Worm (Caenorhabditis elegans) whole organism, L1 larva: Measurements from ENCODE around the gene C04G6.2.

Experiments
- C04F5.9 ChIP-seq: sonication (generic microtip); optimal IDR thresholded peaks from 2 replicates; lab custom pipeline; 2016; ENCODE audit warnings: missing genetic modification characterization, missing compliant biosample characterization
- C34B4.2 ChIP-seq: sonication (generic microtip); optimal IDR thresholded peaks from 2 replicates; lab custom pipeline; 2017; ENCODE audit warnings: mild to moderate bottlenecking, missing genetic modification characterization, missing compliant biosample characterization
- aha-1 ChIP-seq: fragments of 150-350 bp; optimal IDR thresholded peaks from 2 replicates; lab custom pipeline; 2014; ENCODE audit warnings: missing biosample characterization, missing genetic modification characterization
- aly-2 ChIP-seq: fragments of 150-350 bp; optimal IDR thresholded peaks from 2 replicates; lab custom pipeline; 2014; ENCODE audit warnings: missing biosample characterization, missing genetic modification characterization
- ceh-82 ChIP-seq, 3 experiments: fragments of 150-350 bp in 1 of 3; sonication (generic microtip) in 2 of 3; optimal IDR thresholded peaks; 2 replicates each; lab custom pipeline; 2014 to 2017; ENCODE audit warnings: missing biosample characterization in 3 of 3, missing genetic modification characterization in 3 of 3
- ceh-90 ChIP-seq: sonication (generic microtip); optimal IDR thresholded peaks from 2 replicates; lab custom pipeline; 2016; ENCODE audit warnings: missing genetic modification characterization, missing compliant biosample characterization
- dpl-1 ChIP-seq, 3 experiments: fragments of 150-350 bp in 2 of 3; sonication (generic microtip) in 1 of 3; optimal IDR thresholded peaks; 2 replicates each; lab custom pipeline; 2014 to 2017; ENCODE audit warnings: missing biosample characterization in 3 of 3, missing genetic modification characterization in 3 of 3, missing genetic modification reagents in 3 of 3
- dsc-1 ChIP-seq: sonication (generic microtip); optimal IDR thresholded peaks from 2 replicates; lab custom pipeline; 2016; ENCODE audit warnings: mild to moderate bottlenecking, missing genetic modification characterization, missing compliant biosample characterization
- efl-1 ChIP-seq, 4 experiments: fragments of 150-350 bp; optimal IDR thresholded peaks in 3 of 4; peaks in 1 of 4; 1 replicate in 1 of 4; 2 replicates in 3 of 4; lab custom pipeline; 2014; ENCODE audit warnings: missing biosample characterization in 2 of 4, missing genetic modification characterization in 2 of 4, missing genetic modification reagents in 2 of 4
- efl-3 ChIP-seq: fragments of 200-800 bp; sonication (Bioruptor generic); optimal IDR thresholded peaks from 2 replicates; lab custom pipeline; 2018; ENCODE audit warnings: mild to moderate bottlenecking, missing genetic modification characterization, missing compliant biosample characterization
- egl-27 ChIP-seq, 2 experiments: fragments of 150-350 bp in 1 of 2; sonication (generic microtip); optimal IDR thresholded peaks; 3 replicates each; lab custom pipeline; 2017 to 2018; ENCODE audit warnings: missing biosample characterization in 2 of 2, missing genetic modification characterization in 2 of 2, missing genetic modification reagents in 2 of 2
- elt-2 ChIP-seq: sonication (generic microtip); optimal IDR thresholded peaks from 2 replicates; lab custom pipeline; 2016; ENCODE audit warnings: missing genetic modification characterization, mild to moderate bottlenecking, inconsistent platforms, missing compliant biosample characterization, missing genetic modification reagents
- fkh-10 ChIP-seq: sonication (generic microtip); optimal IDR thresholded peaks from 2 replicates; lab custom pipeline; 2017; ENCODE audit warnings: missing biosample characterization, missing genetic modification reagents, missing genetic modification characterization
- fos-1 ChIP-seq: fragments of 150-350 bp; optimal IDR thresholded peaks from 2 replicates; lab custom pipeline; 2014; ENCODE audit warnings: missing biosample characterization, missing genetic modification characterization
- hlh-17 ChIP-seq: fragments of 200-800 bp; sonication (Bioruptor generic); optimal IDR thresholded peaks from 2 replicates; lab custom pipeline; 2018; ENCODE audit warnings: missing genetic modification characterization, mild to moderate bottlenecking, missing compliant biosample characterization, moderate library complexity, borderline replicate concordance
- hlh-4 ChIP-seq: sonication (generic microtip); optimal IDR thresholded peaks from 2 replicates; lab custom pipeline; 2016; ENCODE audit warnings: mild to moderate bottlenecking, missing genetic modification characterization, missing compliant biosample characterization
- irx-1 ChIP-seq: sonication (generic microtip); optimal IDR thresholded peaks from 2 replicates; lab custom pipeline; 2016; ENCODE audit warnings: missing genetic modification characterization, missing compliant biosample characterization
- isw-1 ChIP-seq: fragments of 200-800 bp; sonication (Bioruptor generic); IDR thresholded peaks from 2 replicates; pipeline ENCODE4 v1.3.6; 2022; ENCODE audit warnings: missing genetic modification characterization, missing compliant biosample characterization
- lin-13 ChIP-seq: fragments of 150-350 bp; optimal IDR thresholded peaks from 2 replicates; lab custom pipeline; 2014; ENCODE audit warnings: missing biosample characterization, missing genetic modification reagents, missing genetic modification characterization
- lin-14 ChIP-seq: fragments of 200-800 bp; sonication (Bioruptor generic); optimal IDR thresholded peaks from 2 replicates; lab custom pipeline; 2018; ENCODE audit warnings: mild to moderate bottlenecking, missing genetic modification characterization, moderate library complexity, missing compliant biosample characterization
- lin-35 ChIP-seq, 2 experiments: fragments of 150-350 bp; optimal IDR thresholded peaks; 2 replicates each; lab custom pipeline; 2014; ENCODE audit warnings: missing biosample characterization in 2 of 2, missing genetic modification characterization in 2 of 2, missing genetic modification reagents in 2 of 2
- lin-39 ChIP-seq: fragments of 150-350 bp; optimal IDR thresholded peaks from 2 replicates; lab custom pipeline; 2014; ENCODE audit warnings: missing biosample characterization, missing genetic modification reagents, missing genetic modification characterization
- lir-3 ChIP-seq: sonication (generic microtip); optimal IDR thresholded peaks from 2 replicates; lab custom pipeline; 2016; ENCODE audit warnings: mild to moderate bottlenecking, missing genetic modification characterization, moderate library complexity, missing compliant biosample characterization; ENCODE audit not compliant: poor library complexity
- lsy-2 ChIP-seq, 2 experiments: fragments of 150-350 bp; optimal IDR thresholded peaks; 2 replicates each; lab custom pipeline; 2014; ENCODE audit warnings: missing biosample characterization in 2 of 2, missing genetic modification characterization in 2 of 2
- mab-9 ChIP-seq: fragments of 200-800 bp; sonication (Bioruptor generic); IDR thresholded peaks from 2 replicates; pipeline ENCODE4 v1.3.6; 2022; ENCODE audit warnings: missing genetic modification reagents, missing genetic modification characterization, missing compliant biosample characterization
- mdl-1 ChIP-seq, 2 experiments: fragments of 150-350 bp; optimal IDR thresholded peaks; 2 replicates each; lab custom pipeline; 2014 to 2017; ENCODE audit warnings: missing biosample characterization in 2 of 2, missing genetic modification characterization in 2 of 2, inconsistent platforms in 1 of 2
- mep-1 ChIP-seq: fragments of 150-350 bp; optimal IDR thresholded peaks from 2 replicates; lab custom pipeline; 2014; ENCODE audit warnings: missing biosample characterization, missing genetic modification characterization
- nhr-11 ChIP-seq: fragments of 150-350 bp; optimal IDR thresholded peaks from 2 replicates; lab custom pipeline; 2014; ENCODE audit warnings: missing biosample characterization, missing genetic modification characterization
- nhr-12 ChIP-seq: sonication (generic microtip); optimal IDR thresholded peaks from 2 replicates; lab custom pipeline; 2017; ENCODE audit warnings: missing biosample characterization, missing genetic modification characterization
- nhr-19 ChIP-seq: fragments of 200-800 bp; sonication (Bioruptor generic); conservative IDR thresholded peaks from 2 replicates; pipeline ENCODE4 v1.3.6; 2022; ENCODE audit warnings: missing genetic modification characterization, missing compliant biosample characterization
- nhr-20 ChIP-seq: sonication (generic microtip); optimal IDR thresholded peaks from 2 replicates; lab custom pipeline; 2016; ENCODE audit warnings: mild to moderate bottlenecking, missing genetic modification characterization, missing compliant biosample characterization
- nhr-237 ChIP-seq: fragments of 150-350 bp; optimal IDR thresholded peaks from 2 replicates; lab custom pipeline; 2014; ENCODE audit warnings: missing biosample characterization, missing genetic modification characterization
- nhr-28 ChIP-seq: fragments of 150-350 bp; optimal IDR thresholded peaks from 2 replicates; lab custom pipeline; 2014; ENCODE audit warnings: missing biosample characterization, missing genetic modification characterization
- nhr-47 ChIP-seq: sonication (generic microtip); optimal IDR thresholded peaks from 2 replicates; lab custom pipeline; 2016; ENCODE audit warnings: mild to moderate bottlenecking, missing genetic modification characterization, moderate library complexity, missing compliant biosample characterization
- nhr-77 ChIP-seq: fragments of 150-350 bp; optimal IDR thresholded peaks from 2 replicates; lab custom pipeline; 2014; ENCODE audit warnings: missing biosample characterization, missing genetic modification characterization
- nhr-84 ChIP-seq: sonication (generic microtip); optimal IDR thresholded peaks from 2 replicates; lab custom pipeline; 2017; ENCODE audit warnings: missing biosample characterization, missing genetic modification characterization
- pag-3 ChIP-seq: sonication (generic microtip); optimal IDR thresholded peaks from 2 replicates; lab custom pipeline; 2017; ENCODE audit warnings: missing genetic modification characterization, mild to moderate bottlenecking, missing compliant biosample characterization, antibody characterized with exemption, borderline replicate concordance; ENCODE audit not compliant: insufficient read depth
- pqm-1 ChIP-seq: sonication (generic microtip); optimal IDR thresholded peaks from 3 replicates; lab custom pipeline; 2017; ENCODE audit warnings: missing biosample characterization, missing genetic modification characterization
- skn-1 ChIP-seq: fragments of 150-350 bp; optimal IDR thresholded peaks from 2 replicates; lab custom pipeline; 2014; ENCODE audit warnings: missing biosample characterization, missing genetic modification characterization
- snu-23 ChIP-seq: sonication (generic microtip); optimal IDR thresholded peaks from 2 replicates; lab custom pipeline; 2016; ENCODE audit warnings: missing genetic modification characterization, missing compliant biosample characterization
- sox-4 ChIP-seq: sonication (generic microtip); optimal IDR thresholded peaks from 2 replicates; lab custom pipeline; 2016; ENCODE audit warnings: missing genetic modification characterization, missing compliant biosample characterization
- sptf-1 ChIP-seq: fragments of 150-350 bp; optimal IDR thresholded peaks from 2 replicates; lab custom pipeline; 2014; ENCODE audit warnings: missing biosample characterization, missing genetic modification characterization
- sup-37 ChIP-seq: fragments of 200-800 bp; sonication (Bioruptor generic); optimal IDR thresholded peaks from 2 replicates; lab custom pipeline; 2018; ENCODE audit warnings: mild to moderate bottlenecking, missing genetic modification characterization, missing compliant biosample characterization
- tbx-2 ChIP-seq: sonication (generic microtip); optimal IDR thresholded peaks from 2 replicates; lab custom pipeline; 2016; ENCODE audit warnings: missing genetic modification characterization, missing compliant biosample characterization
- tlp-1 ChIP-seq: fragments of 150-350 bp; optimal IDR thresholded peaks from 2 replicates; lab custom pipeline; 2014; ENCODE audit warnings: missing biosample characterization, missing genetic modification characterization
- unc-130 ChIP-seq: fragments of 150-350 bp; optimal IDR thresholded peaks from 2 replicates; lab custom pipeline; 2017; ENCODE audit warnings: missing biosample characterization, missing genetic modification characterization, inconsistent platforms
- unc-62 ChIP-seq: fragments of 150-350 bp; optimal IDR thresholded peaks from 2 replicates; lab custom pipeline; 2014; ENCODE audit warnings: missing biosample characterization, missing genetic modification reagents, missing genetic modification characterization
- unc-86 ChIP-seq: sonication (generic microtip); optimal IDR thresholded peaks from 2 replicates; lab custom pipeline; 2016; ENCODE audit warnings: missing genetic modification characterization, missing compliant biosample characterization
- xbp-1 ChIP-seq: sonication (generic microtip); optimal IDR thresholded peaks from 2 replicates; lab custom pipeline; 2016; ENCODE audit warnings: missing genetic modification characterization, missing compliant biosample characterization
- zag-1 ChIP-seq: fragments of 150-350 bp; optimal IDR thresholded peaks from 2 replicates; lab custom pipeline; 2014; ENCODE audit warnings: missing biosample characterization, missing genetic modification characterization
- zip-4 ChIP-seq: fragments of 200-800 bp; sonication (Bioruptor generic); optimal IDR thresholded peaks from 2 replicates; lab custom pipeline; 2018; ENCODE audit warnings: mild to moderate bottlenecking, missing genetic modification characterization, moderate library complexity, missing compliant biosample characterization
- ztf-11 ChIP-seq, 2 experiments: sonication (generic microtip); optimal IDR thresholded peaks; 2 replicates each; lab custom pipeline; 2016 to 2017; ENCODE audit warnings: missing genetic modification characterization in 2 of 2, missing biosample characterization in 1 of 2, missing compliant biosample characterization in 1 of 2

C04G6.2 gene

ce11 chrII:5048185-5048795 lies 44.7 kb upstream of the C04G6.2 start:
- TF ChIP-seq hlh-17 (GFP tag; lab: Kevin White, UChicago) (no peak), C04F5.9 (tag; lab: Kevin White, UChicago) (no peak), sup-37 (no peak), pqm-1 (no peak), C34B4.2 (tag; lab: Kevin White, UChicago) (no peak), nhr-28 (tag; lab: Kevin White, UChicago) (no peak), nhr-77 (no peak), sptf-1 (tag; lab: Kevin White, UChicago) (no peak), unc-62 (no peak), isw-1 (GFP tag; lab: Robert Waterston, UW) (no peak), skn-1 (no peak), aha-1 (tag; lab: Kevin White, UChicago) (no peak), tbx-2 (tag; lab: Kevin White, UChicago) (no peak), sox-4 (tag; lab: Kevin White, UChicago) (no peak), egl-27 (tag; optimal IDR thresholded peaks at IDR 0.05; lab: Kevin White, UChicago) (no peak), ceh-82 (tag; optimal IDR thresholded peaks at IDR 0.05; lab: Kevin White, UChicago) (no peak), irx-1 (tag; lab: Kevin White, UChicago) (no peak), ztf-11 (tag; optimal IDR thresholded peaks at IDR 0.05; lab: Kevin White, UChicago) (no peak), ceh-90 (tag; lab: Kevin White, UChicago) (no peak), lin-35 (GFP tag; optimal IDR thresholded peaks at IDR 0.05; lab: Kevin White, UChicago) (peak in 1 of 2 experiments; percentile 49), lin-14 (GFP tag; lab: Kevin White, UChicago) (peak; percentile 59), unc-130 (no peak), mep-1 (tag; lab: Kevin White, UChicago) (peak; percentile 4), elt-2 (tag; lab: Kevin White, UChicago) (no peak), mab-9 (no peak), nhr-84 (no peak), fkh-10 (no peak), efl-3 (GFP tag; lab: Kevin White, UChicago) (no peak), snu-23 (GFP tag; lab: Kevin White, UChicago) (peak; percentile 39), lsy-2 (tag; optimal IDR thresholded peaks at IDR 0.05; lab: Kevin White, UChicago) (no peak), xbp-1 (tag; lab: Kevin White, UChicago) (no peak), efl-1 (optimal IDR thresholded peaks at IDR 0.05; lab: Kevin White, UChicago) (no peak), efl-1 (GFP tag; optimal IDR thresholded peaks at IDR 0.05 in 1 of 2; lab: Kevin White, UChicago) (peak in 1 of 2 experiments; percentile 80), dsc-1 (no peak), nhr-12 (tag; lab: Kevin White, UChicago) (no peak), nhr-20 (tag; lab: Kevin White, UChicago) (no peak), lir-3 (tag; lab: Kevin White, UChicago) (peak; percentile 5), fos-1 (tag; lab: Kevin White, UChicago) (no peak), aly-2 (no peak), hlh-4 (tag; lab: Kevin White, UChicago) (no peak), tlp-1 (tag; lab: Kevin White, UChicago) (no peak), nhr-11 (tag; lab: Kevin White, UChicago) (no peak), lin-13 (GFP tag; lab: Kevin White, UChicago) (no peak), nhr-19 (no peak), nhr-47 (no peak), zag-1 (tag; lab: Kevin White, UChicago) (no peak), lin-39 (tag; lab: Kevin White, UChicago) (no peak), dpl-1 (GFP tag; optimal IDR thresholded peaks at IDR 0.05; lab: Kevin White, UChicago) (no peak), mdl-1 (tag; optimal IDR thresholded peaks at IDR 0.05; lab: Kevin White, UChicago) (no peak), unc-86 (no peak), zip-4 (no peak), nhr-237 (tag; lab: Kevin White, UChicago) (no peak), pag-3 (no peak)
